Worm (Caenorhabditis elegans) whole organism, late embryonic: ENCODE results near the gene Y51B9A.14.

Experiments used
- C08G9.2 ChIP-seq: sonication (generic microtip); optimal IDR thresholded peaks from 2 replicates; lab custom pipeline; 2016; ENCODE audit warnings: mild to moderate bottlenecking, missing genetic modification characterization, moderate library complexity, missing compliant biosample characterization
- C38D4.7 ChIP-seq: fragments of 200-800 bp; sonication (Bioruptor generic); optimal IDR thresholded peaks from 2 replicates; lab custom pipeline; 2018; ENCODE audit warnings: mild to moderate bottlenecking, missing genetic modification characterization, moderate library complexity, missing compliant biosample characterization
- F13H6.1 ChIP-seq: sonication (generic microtip); optimal IDR thresholded peaks from 2 replicates; lab custom pipeline; 2016; ENCODE audit warnings: missing genetic modification characterization, missing compliant biosample characterization
- K02D7.2 ChIP-seq: sonication (generic microtip); optimal IDR thresholded peaks from 2 replicates; lab custom pipeline; 2017; ENCODE audit warnings: mild to moderate bottlenecking, missing genetic modification characterization, missing compliant biosample characterization
- K09A11.1 ChIP-seq: sonication (generic microtip); optimal IDR thresholded peaks from 2 replicates; lab custom pipeline; 2017; ENCODE audit warnings: antibody characterized with exemption, mild to moderate bottlenecking, missing genetic modification characterization, missing compliant biosample characterization; ENCODE audit not compliant: insufficient read depth
- ama-1 ChIP-seq: fragments of 150-350 bp; optimal IDR thresholded peaks from 2 replicates; lab custom pipeline; 2014
- ceh-14 ChIP-seq: sonication (generic microtip); optimal IDR thresholded peaks from 2 replicates; lab custom pipeline; 2016; ENCODE audit warnings: missing genotype, missing genetic modification characterization, missing compliant biosample characterization
- ceh-22 ChIP-seq: sonication (generic microtip); optimal IDR thresholded peaks from 2 replicates; lab custom pipeline; 2017; ENCODE audit warnings: missing biosample characterization, missing genetic modification characterization
- ceh-34 ChIP-seq: sonication (generic microtip); optimal IDR thresholded peaks from 2 replicates; lab custom pipeline; 2016; ENCODE audit warnings: mild to moderate bottlenecking, missing genetic modification characterization, missing compliant biosample characterization
- ceh-45 ChIP-seq: fragments of 200-800 bp; sonication (Bioruptor generic); IDR thresholded peaks from 2 replicates; pipeline ENCODE4 v1.3.6; 2022; ENCODE audit warnings: missing genetic modification reagents, missing genetic modification characterization, missing compliant biosample characterization
- ceh-48 ChIP-seq: sonication (generic microtip); optimal IDR thresholded peaks from 2 replicates; lab custom pipeline; 2016; ENCODE audit warnings: missing genetic modification characterization, inconsistent platforms, missing compliant biosample characterization
- ceh-9 ChIP-seq: sonication (generic microtip); optimal IDR thresholded peaks from 2 replicates; lab custom pipeline; 2016; ENCODE audit warnings: mild to moderate bottlenecking, missing genetic modification characterization, inconsistent platforms, missing compliant biosample characterization
- che-1 ChIP-seq: sonication (generic microtip); optimal IDR thresholded peaks from 2 replicates; lab custom pipeline; 2016; ENCODE audit warnings: mild to moderate bottlenecking, missing genetic modification characterization, missing compliant biosample characterization
- dmd-4 ChIP-seq: sonication (generic microtip); optimal IDR thresholded peaks from 2 replicates; lab custom pipeline; 2016; ENCODE audit warnings: borderline replicate concordance, missing genetic modification characterization, missing compliant biosample characterization
- elt-2 ChIP-seq: sonication (generic microtip); optimal IDR thresholded peaks from 2 replicates; lab custom pipeline; 2016; ENCODE audit warnings: missing genetic modification reagents, missing genetic modification characterization, missing compliant biosample characterization
- elt-4 ChIP-seq: sonication (generic microtip); optimal IDR thresholded peaks from 2 replicates; lab custom pipeline; 2016; ENCODE audit warnings: missing genetic modification characterization, missing compliant biosample characterization
- ets-4 ChIP-seq: sonication (generic microtip); optimal IDR thresholded peaks from 2 replicates; lab custom pipeline; 2016; ENCODE audit warnings: missing genetic modification characterization, missing compliant biosample characterization
- eyg-1 ChIP-seq: sonication (generic microtip); optimal IDR thresholded peaks from 2 replicates; lab custom pipeline; 2016; ENCODE audit warnings: missing genotype, missing genetic modification characterization, missing compliant biosample characterization
- fkh-10 ChIP-seq: fragments of 150-350 bp; optimal IDR thresholded peaks from 2 replicates; lab custom pipeline; 2014; ENCODE audit warnings: missing biosample characterization, missing genetic modification reagents, missing genetic modification characterization
- fkh-6 ChIP-seq: sonication (generic microtip); optimal IDR thresholded peaks from 2 replicates; lab custom pipeline; 2016; ENCODE audit warnings: missing genetic modification characterization, missing compliant biosample characterization
- hlh-13 ChIP-seq: fragments of 200-800 bp; sonication (Bioruptor generic); optimal IDR thresholded peaks from 2 replicates; lab custom pipeline; 2018; ENCODE audit warnings: mild to moderate bottlenecking, missing genetic modification characterization, missing compliant biosample characterization
- hlh-15 ChIP-seq: sonication (generic microtip); optimal IDR thresholded peaks from 2 replicates; lab custom pipeline; 2016; ENCODE audit warnings: missing genetic modification characterization, missing compliant biosample characterization
- hlh-30 ChIP-seq: sonication (generic microtip); optimal IDR thresholded peaks from 2 replicates; lab custom pipeline; 2017; ENCODE audit warnings: antibody characterized with exemption, missing genetic modification characterization, missing compliant biosample characterization; ENCODE audit not compliant: insufficient read depth
- hlh-6 ChIP-seq: sonication (generic microtip); optimal IDR thresholded peaks from 2 replicates; lab custom pipeline; 2016; ENCODE audit warnings: missing genotype, missing genetic modification characterization, missing compliant biosample characterization
- hlh-8 ChIP-seq: sonication (generic microtip); optimal IDR thresholded peaks from 2 replicates; lab custom pipeline; 2016; ENCODE audit warnings: missing genotype, missing genetic modification characterization, missing compliant biosample characterization
- lim-6 ChIP-seq: sonication (generic microtip); optimal IDR thresholded peaks from 2 replicates; lab custom pipeline; 2016; ENCODE audit warnings: missing genetic modification characterization, missing compliant biosample characterization
- lin-11 ChIP-seq: fragments of 200-800 bp; sonication (Bioruptor generic); optimal IDR thresholded peaks from 2 replicates; lab custom pipeline; 2018; ENCODE audit warnings: mild to moderate bottlenecking, missing genetic modification characterization, missing compliant biosample characterization
- madf-2 ChIP-seq: sonication (generic microtip); optimal IDR thresholded peaks from 2 replicates; lab custom pipeline; 2017; ENCODE audit warnings: missing genetic modification characterization, missing compliant biosample characterization
- mec-3 ChIP-seq: sonication (generic microtip); optimal IDR thresholded peaks from 2 replicates; lab custom pipeline; 2016; ENCODE audit warnings: borderline replicate concordance, missing genetic modification characterization, missing compliant biosample characterization
- nfya-1 ChIP-seq: sonication (generic microtip); optimal IDR thresholded peaks from 2 replicates; lab custom pipeline; 2017; ENCODE audit warnings: missing genetic modification characterization, mild to moderate bottlenecking, missing compliant biosample characterization, antibody characterized with exemption, moderate library complexity
- npax-4 ChIP-seq: sonication (generic microtip); optimal IDR thresholded peaks from 2 replicates; lab custom pipeline; 2016; ENCODE audit warnings: missing genetic modification characterization, missing compliant biosample characterization
- pag-3 ChIP-seq: sonication (generic microtip); optimal IDR thresholded peaks from 2 replicates; lab custom pipeline; 2016; ENCODE audit warnings: missing compliant biosample characterization, missing genetic modification characterization, borderline replicate concordance
- pat-9 ChIP-seq: fragments of 200-800 bp; sonication (Bioruptor generic); optimal IDR thresholded peaks from 2 replicates; lab custom pipeline; 2018; ENCODE audit warnings: mild to moderate bottlenecking, missing genetic modification characterization, moderate library complexity, missing compliant biosample characterization
- pha-2 ChIP-seq: sonication (generic microtip); optimal IDR thresholded peaks from 2 replicates; lab custom pipeline; 2017; ENCODE audit warnings: mild to moderate bottlenecking, missing genetic modification characterization, missing compliant biosample characterization
- sox-2 ChIP-seq: fragments of 200-800 bp; sonication (Bioruptor generic); IDR thresholded peaks from 2 replicates; pipeline ENCODE4 v1.3.6; 2022; ENCODE audit warnings: missing genetic modification reagents, missing genetic modification characterization, missing compliant biosample characterization
- sox-4 ChIP-seq: sonication (generic microtip); optimal IDR thresholded peaks from 2 replicates; lab custom pipeline; 2017; ENCODE audit warnings: mild to moderate bottlenecking, missing genetic modification characterization, inconsistent platforms, missing compliant biosample characterization
- syd-9 ChIP-seq: sonication (generic microtip); optimal IDR thresholded peaks from 2 replicates; lab custom pipeline; 2016; ENCODE audit warnings: mild to moderate bottlenecking, missing genetic modification characterization, moderate library complexity, missing compliant biosample characterization
- tbx-7 ChIP-seq: sonication (generic microtip); optimal IDR thresholded peaks from 2 replicates; lab custom pipeline; 2016; ENCODE audit warnings: missing genotype, missing genetic modification characterization, missing compliant biosample characterization
- unc-3 ChIP-seq, 2 experiments: fragments of 200-800 bp in 1 of 2; sonication (Bioruptor generic) in 1 of 2; sonication (generic microtip) in 1 of 2; conservative IDR thresholded peaks in 1 of 2; optimal IDR thresholded peaks in 1 of 2; 2 replicates each; pipeline versions ENCODE4 v1.3.6 to Lab custom; 2016 to 2022; ENCODE audit warnings: missing compliant biosample characterization in 2 of 2, missing genetic modification characterization in 2 of 2, missing genetic modification reagents in 1 of 2
- unc-42 ChIP-seq: sonication (generic microtip); optimal IDR thresholded peaks from 2 replicates; lab custom pipeline; 2016; ENCODE audit warnings: missing genotype, missing genetic modification characterization, missing compliant biosample characterization
- unc-55 ChIP-seq: sonication (generic microtip); optimal IDR thresholded peaks from 2 replicates; lab custom pipeline; 2017; ENCODE audit warnings: missing biosample characterization, missing genetic modification reagents, missing genetic modification characterization
- unc-86 ChIP-seq: sonication (generic microtip); optimal IDR thresholded peaks from 2 replicates; lab custom pipeline; 2016; ENCODE audit warnings: missing genetic modification characterization, missing compliant biosample characterization
- zip-5 ChIP-seq: sonication (generic microtip); optimal IDR thresholded peaks from 2 replicates; lab custom pipeline; 2016; ENCODE audit warnings: missing genetic modification characterization, missing compliant biosample characterization

Y51B9A.14 gene

DNA sequence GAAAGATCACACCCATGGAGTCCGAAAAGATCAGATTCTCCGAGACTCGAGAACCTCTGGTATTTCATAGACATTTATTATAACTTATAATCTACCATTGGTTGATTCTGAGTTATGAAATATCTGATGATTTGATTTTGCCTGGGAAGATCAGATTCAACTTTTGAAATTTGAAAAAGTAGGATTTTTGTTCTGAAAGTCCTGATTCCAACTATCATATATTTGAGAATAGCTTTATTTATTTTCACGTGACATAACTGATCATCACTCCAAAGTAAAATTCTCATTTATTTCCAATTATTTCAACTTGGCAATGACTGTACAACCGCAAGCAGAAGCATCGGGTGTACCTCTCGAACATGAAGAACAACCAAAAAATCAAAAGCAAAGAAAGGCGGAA, 1.5 kb upstream of the Y51B9A.14 start, which contains the start of gene Y51B9A.7:
Gene Y51B9A.7 (plus strand): TSS at position 301 of the 400 bp plus-strand sequence.
- TF ChIP-seq ets-4 (tag; lab: Kevin White, UChicago) (no peak), fkh-6 (tag; lab: Kevin White, UChicago) (no peak), hlh-6 (no peak), ceh-22 (tag; lab: Kevin White, UChicago) (no peak), ceh-45 (no peak), hlh-8 (tag; lab: Kevin White, UChicago) (no peak), npax-4 (tag; lab: Kevin White, UChicago) (no peak), ceh-9 (tag; lab: Kevin White, UChicago) (no peak)

DNA sequence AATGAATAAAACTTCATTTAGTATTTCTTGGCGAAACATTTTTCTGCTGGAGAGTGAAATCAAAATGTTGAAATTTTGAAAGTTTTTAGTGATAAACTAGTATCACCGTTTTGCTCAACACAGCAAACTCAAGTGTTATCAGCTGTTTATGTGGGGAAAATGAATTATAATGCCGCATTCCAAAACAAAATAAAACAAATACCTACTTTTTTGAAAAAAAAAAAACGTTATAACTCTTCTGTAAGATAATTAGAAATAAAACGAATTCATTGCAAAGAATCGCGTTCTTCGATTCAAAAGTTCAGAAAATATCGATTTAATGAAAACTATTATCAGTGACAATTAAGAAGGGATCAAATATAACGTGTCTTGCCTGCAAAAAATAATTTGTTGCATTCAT, 774 bp downstream of the Y51B9A.14 start, which contains the start of gene Y51B9A.9:
Gene Y51B9A.9 (minus strand): TSS at position 101 of the 400 bp plus-strand sequence.
- TF ChIP-seq hlh-8 (tag; lab: Kevin White, UChicago): no peak
- TF ChIP-seq ama-1: no peak
- TF ChIP-seq madf-2 (tag; lab: Kevin White, UChicago): no peak
- no peak for TF ChIP-seq ceh-34 (tag; lab: Kevin White, UChicago)
- TF ChIP-seq unc-55 (GFP tag; lab: Kevin White, UChicago): no peak
- no peak for TF ChIP-seq mec-3
- TF ChIP-seq tbx-7 (tag; lab: Kevin White, UChicago): no peak
- TF ChIP-seq hlh-30 (tag; lab: Kevin White, UChicago): no peak
- TF ChIP-seq sox-4: no peak
- TF ChIP-seq K02D7.2 (tag; lab: Kevin White, UChicago): no peak
- TF ChIP-seq ceh-48 (tag; lab: Kevin White, UChicago): no peak
- no peak for TF ChIP-seq hlh-15
- TF ChIP-seq nfya-1 (tag; lab: Kevin White, UChicago): no peak

DNA sequence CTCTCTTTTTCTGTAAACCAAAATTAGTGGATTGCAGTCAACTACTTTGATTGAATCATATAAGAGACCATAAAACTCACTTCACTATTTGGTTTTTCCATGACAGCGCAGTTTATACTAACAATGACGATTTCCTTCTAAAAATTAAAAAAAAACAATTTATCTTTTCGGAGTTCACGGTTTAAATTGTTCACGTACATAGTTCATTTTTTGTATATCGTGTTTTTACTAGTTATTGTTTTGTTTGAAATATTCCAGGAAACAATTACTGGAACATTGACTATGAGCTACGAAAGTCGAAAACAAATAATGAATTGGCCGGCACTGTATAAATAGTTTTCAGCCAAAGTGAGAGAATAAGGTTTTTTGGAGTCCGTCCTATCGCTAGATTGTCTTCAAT, 5.5 kb downstream of the Y51B9A.14 start, which contains the start of gene lido-17:
Gene lido-17 (minus strand): TSS at position 101 of the 400 bp plus-strand sequence.
- TF ChIP-seq fkh-10 (GFP tag; lab: Kevin White, UChicago): no peak
- no peak for TF ChIP-seq unc-42
- TF ChIP-seq zip-5 (tag; lab: Kevin White, UChicago): no peak
- TF ChIP-seq ceh-14 (tag; lab: Kevin White, UChicago): no peak
- TF ChIP-seq madf-2 (tag; lab: Kevin White, UChicago): no peak
- no peak for TF ChIP-seq unc-86
- no peak for TF ChIP-seq C38D4.7
- TF ChIP-seq sox-2 (GFP tag; lab: Robert Waterston, UW): no peak
- TF ChIP-seq pha-2 (tag; lab: Kevin White, UChicago): no peak
- no peak for TF ChIP-seq K09A11.1
- TF ChIP-seq che-1 (tag; lab: Kevin White, UChicago): no peak
- TF ChIP-seq nfya-1 (tag; lab: Kevin White, UChicago): no peak
- no peak for TF ChIP-seq elt-4 (tag; lab: Kevin White, UChicago)
- no peak for TF ChIP-seq hlh-13
- TF ChIP-seq elt-2: no peak
- TF ChIP-seq ama-1: no peak

DNA sequence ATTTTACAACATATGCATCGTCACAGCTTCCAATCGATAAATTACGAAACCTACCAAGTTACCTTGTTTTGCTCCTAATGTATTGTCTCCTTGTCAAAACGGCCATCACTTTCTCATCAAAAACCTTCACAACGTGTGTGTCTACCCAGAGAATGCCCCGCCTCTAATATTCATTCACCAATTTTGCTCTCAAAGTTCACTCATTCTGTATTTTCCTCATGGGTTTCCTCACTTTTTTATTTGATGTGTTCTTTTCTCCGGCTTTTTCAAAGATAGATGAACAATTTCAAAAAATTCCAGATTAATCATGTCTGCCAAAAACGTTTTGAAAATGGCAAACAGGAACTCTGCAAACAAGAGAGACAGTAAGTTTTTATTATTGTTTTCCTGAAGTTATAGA, 13.0 kb downstream of the Y51B9A.14 start, which contains the start of gene C06C3.7:
Gene C06C3.7 (plus strand): TSS at position 301 of the 400 bp plus-strand sequence.
- no peak for TF ChIP-seq lin-11 (tag; lab: Kevin White, UChicago)

DNA sequence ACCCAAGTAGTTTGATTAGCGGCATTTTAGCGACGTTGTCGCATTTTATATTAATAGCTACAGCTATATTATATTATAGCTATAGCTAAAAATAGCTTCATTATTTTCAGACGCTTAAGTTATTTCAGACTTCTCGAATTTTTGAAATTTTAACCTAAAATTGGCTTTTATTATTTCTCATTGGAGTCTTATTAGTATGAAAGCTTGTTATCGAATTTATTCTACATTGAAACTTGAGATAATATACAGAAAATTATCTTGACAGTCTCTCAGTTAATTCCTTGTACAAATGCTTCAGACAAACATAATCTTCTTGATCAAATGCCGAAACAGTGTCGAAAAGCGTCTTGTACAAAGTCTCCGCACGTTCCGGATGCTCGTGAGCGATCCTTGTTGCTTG, 18.5 kb downstream of the Y51B9A.14 start, which contains the start of gene srh-48:
Gene srh-48 (plus strand): TSS at position 301 of the 400 bp plus-strand sequence.
- TF ChIP-seq pat-9 (tag; lab: Kevin White, UChicago) (no peak), C08G9.2 (tag; lab: Kevin White, UChicago) (no peak), hlh-8 (tag; lab: Kevin White, UChicago) (no peak), unc-55 (GFP tag; lab: Kevin White, UChicago) (no peak), zip-5 (tag; lab: Kevin White, UChicago) (no peak), madf-2 (tag; lab: Kevin White, UChicago) (no peak), syd-9 (tag; lab: Kevin White, UChicago) (no peak), lim-6 (tag; lab: Kevin White, UChicago) (no peak), unc-86 (no peak), pag-3 (no peak), K09A11.1 (no peak), eyg-1 (tag; lab: Kevin White, UChicago) (no peak), elt-4 (tag; lab: Kevin White, UChicago) (no peak), C38D4.7 (no peak), unc-3 (GFP tag; conservative IDR thresholded peaks at IDR 0.05; lab: Robert Waterston, UW) (no peak), unc-3 (tag; optimal IDR thresholded peaks at IDR 0.05; lab: Kevin White, UChicago) (no peak), F13H6.1 (tag; lab: Kevin White, UChicago) (no peak), hlh-30 (tag; lab: Kevin White, UChicago) (no peak), dmd-4 (tag; lab: Kevin White, UChicago) (no peak)
